Worm (Caenorhabditis elegans) whole organism, L4 larva: ENCODE results near the gene F35H8.12.

ENCODE experiments used
- D1046.2 ChIP-seq: fragments of 200-800 bp; sonication (Bioruptor generic); IDR thresholded peaks from 2 replicates; pipeline ENCODE4 v1.3.6; 2022; ENCODE audit warnings: missing genetic modification characterization, missing compliant biosample characterization
- T26A8.4 ChIP-seq: fragments of 200-800 bp; sonication (Bioruptor generic); IDR thresholded peaks from 2 replicates; pipeline ENCODE4 v1.3.6; 2022; ENCODE audit warnings: missing genetic modification characterization, missing compliant biosample characterization
- ama-1 ChIP-seq: fragments of 150-350 bp; optimal IDR thresholded peaks from 2 replicates; lab custom pipeline; 2014; ENCODE audit warnings: inconsistent platforms, mixed read lengths
- ctbp-1 ChIP-seq: fragments of 200-800 bp; sonication (Bioruptor generic); IDR thresholded peaks from 2 replicates; pipeline ENCODE4 v1.3.6; 2022; ENCODE audit warnings: missing genetic modification reagents, missing genetic modification characterization, missing compliant biosample characterization
- duxl-1 ChIP-seq: sonication (generic microtip); optimal IDR thresholded peaks from 2 replicates; lab custom pipeline; 2016; ENCODE audit warnings: mild to moderate bottlenecking, missing genetic modification characterization, moderate library complexity, missing compliant biosample characterization; ENCODE audit not compliant: poor library complexity
- lin-13 ChIP-seq: fragments of 150-350 bp; optimal IDR thresholded peaks from 2 replicates; lab custom pipeline; 2014; ENCODE audit warnings: missing biosample characterization, missing genetic modification reagents, missing genetic modification characterization
- lsy-2 ChIP-seq, 2 experiments: fragments of 150-350 bp in 1 of 2; sonication (generic microtip) in 1 of 2; optimal IDR thresholded peaks; 2 replicates each; lab custom pipeline; 2014 to 2017; ENCODE audit warnings: missing biosample characterization in 2 of 2, missing genetic modification characterization in 2 of 2
- nhr-10 ChIP-seq: fragments of 150-350 bp; optimal IDR thresholded peaks from 2 replicates; lab custom pipeline; 2014; ENCODE audit warnings: missing biosample characterization, missing genetic modification characterization
- unc-62 ChIP-seq, 3 experiments: fragments of 150-350 bp in 1 of 3; sonication (generic microtip); optimal IDR thresholded peaks in 2 of 3; peaks in 1 of 3; 1 replicate in 1 of 3; 2 replicates in 2 of 3; lab custom pipeline; 2014 to 2017; ENCODE audit warnings: missing biosample characterization in 3 of 3, missing genetic modification characterization in 3 of 3, missing genetic modification reagents in 3 of 3, missing genotype in 1 of 3
- zag-1 ChIP-seq: fragments of 150-350 bp; optimal IDR thresholded peaks from 2 replicates; lab custom pipeline; 2014; ENCODE audit warnings: missing biosample characterization, missing genetic modification characterization

DNA sequence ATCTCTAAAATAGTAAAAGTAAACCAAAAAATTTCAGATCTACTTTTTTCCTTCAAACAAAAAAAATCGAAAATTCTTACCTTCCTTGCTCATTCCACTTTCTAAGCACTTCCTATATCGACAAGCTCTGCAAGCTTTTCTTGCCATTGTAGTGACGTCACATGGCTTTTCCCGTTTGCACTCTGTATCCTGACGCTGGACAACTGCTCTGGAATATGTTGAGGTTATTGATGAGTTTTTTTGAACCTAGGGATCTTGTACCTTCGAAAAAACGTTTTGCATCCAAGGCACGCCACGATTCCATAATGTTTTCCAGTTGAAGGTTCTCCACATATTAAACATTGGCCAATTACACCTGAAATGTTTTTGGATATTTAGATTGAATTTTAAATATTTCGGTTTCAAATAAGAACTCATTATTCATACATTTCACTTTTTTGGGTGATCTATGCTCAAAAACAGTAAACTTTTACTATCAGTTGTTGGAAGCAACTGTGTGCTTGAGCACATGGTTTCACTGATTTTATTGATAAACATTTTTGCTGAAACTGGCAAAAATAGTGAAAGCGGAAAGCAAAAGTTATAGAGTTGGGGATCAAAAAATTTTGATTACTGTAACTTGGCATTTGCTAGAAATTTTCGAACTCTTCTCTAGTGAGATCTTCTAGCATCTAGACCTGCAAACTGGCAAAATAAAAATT lies 48.5 kb downstream of the F35H8.12 start:
- no peak for TF ChIP-seq nhr-10 (tag; lab: Kevin White, UChicago)
- TF ChIP-seq T26A8.4 (GFP tag; lab: Robert Waterston, UW), result no peak
- no peak for TF ChIP-seq ctbp-1
- no peak for TF ChIP-seq ama-1
- no peak for TF ChIP-seq duxl-1 (tag; lab: Kevin White, UChicago)
- TF ChIP-seq D1046.2 (GFP tag; lab: Robert Waterston, UW), result no peak
- TF ChIP-seq zag-1, result no peak
- no peak for TF ChIP-seq lsy-2 (tag; optimal IDR thresholded peaks at IDR 0.05; lab: Kevin White, UChicago)
- no peak for TF ChIP-seq unc-62 (GFP tag; optimal IDR thresholded peaks at IDR 0.05 in 1 of 2; lab: Kevin White, UChicago)
- no peak for TF ChIP-seq unc-62 (tag; optimal IDR thresholded peaks at IDR 0.05; lab: Kevin White, UChicago)
- TF ChIP-seq lin-13 (GFP tag; lab: Kevin White, UChicago), result no peak
